Fruit fly (Drosophila melanogaster) whole organism, adult: ENCODE results near the gene Eip63F-1.

Experiments
- CG11617 ChIP-seq: fragments of 200-800 bp; sonication (Bioruptor generic); optimal IDR thresholded peaks from 2 replicates; lab custom pipeline; 2017; ENCODE audit warnings: mild to moderate bottlenecking, missing biosample characterization, missing genetic modification reagents, missing genetic modification characterization
- CG12768 ChIP-seq: fragments of 200-800 bp; sonication (Bioruptor generic); optimal IDR thresholded peaks from 2 replicates; lab custom pipeline; 2017; ENCODE audit warnings: missing biosample characterization, missing genetic modification characterization, mild to moderate bottlenecking, moderate library complexity, missing genetic modification reagents
- CG14711 ChIP-seq: fragments of 200-800 bp; sonication (Bioruptor generic); optimal IDR thresholded peaks from 2 replicates; lab custom pipeline; 2018; ENCODE audit warnings: missing biosample characterization, mild to moderate bottlenecking, missing genetic modification characterization, moderate library complexity
- CG1620 ChIP-seq: fragments of 200-800 bp; sonication (Bioruptor generic); optimal IDR thresholded peaks from 2 replicates; lab custom pipeline; 2016; ENCODE audit warnings: missing biosample characterization, missing genetic modification characterization
- CG33017 ChIP-seq: fragments of 200-800 bp; sonication (Bioruptor generic); optimal IDR thresholded peaks from 2 replicates; lab custom pipeline; 2018; ENCODE audit warnings: missing biosample characterization, mild to moderate bottlenecking, missing genetic modification characterization, moderate library complexity
- CG5204 ChIP-seq: fragments of 200-800 bp; sonication (Bioruptor generic); optimal IDR thresholded peaks from 2 replicates; lab custom pipeline; 2016; ENCODE audit warnings: missing biosample characterization, missing genetic modification characterization
- CG7045 ChIP-seq: fragments of 200-800 bp; sonication (Bioruptor generic); optimal IDR thresholded peaks from 2 replicates; lab custom pipeline; 2017; ENCODE audit warnings: missing biosample characterization, mild to moderate bottlenecking, missing genetic modification characterization
- CG7101 ChIP-seq: fragments of 200-800 bp; sonication (Bioruptor generic); optimal IDR thresholded peaks from 2 replicates; lab custom pipeline; 2018; ENCODE audit warnings: missing biosample characterization, mild to moderate bottlenecking, missing genetic modification characterization, moderate library complexity
- Clk ChIP-seq: fragments of 200-800 bp; sonication (Bioruptor generic); optimal IDR thresholded peaks from 2 replicates; lab custom pipeline; 2017; ENCODE audit warnings: missing biosample characterization, missing genetic modification characterization
- Crg-1 ChIP-seq: fragments of 200-800 bp; sonication (Bioruptor generic); optimal IDR thresholded peaks from 2 replicates; lab custom pipeline; 2016; ENCODE audit warnings: missing biosample characterization, missing genetic modification characterization
- Hr96 ChIP-seq: fragments of 200-800 bp; sonication (Bioruptor generic); optimal IDR thresholded peaks from 2 replicates; lab custom pipeline; 2016; ENCODE audit warnings: missing biosample characterization, missing genetic modification characterization
- Mnt ChIP-seq: fragments of 200-800 bp; sonication (Bioruptor generic); optimal IDR thresholded peaks from 2 replicates; lab custom pipeline; 2016; ENCODE audit warnings: missing biosample characterization, mild to moderate bottlenecking, missing genetic modification characterization
- bab1 ChIP-seq: fragments of 200-800 bp; sonication (Bioruptor generic); optimal IDR thresholded peaks from 3 replicates; lab custom pipeline; 2019; ENCODE audit warnings: missing biosample characterization, mild to moderate bottlenecking, missing genetic modification characterization, moderate library complexity
- cic ChIP-seq: fragments of 200-800 bp; sonication (Bioruptor generic); optimal IDR thresholded peaks from 2 replicates; lab custom pipeline; 2017; ENCODE audit warnings: missing biosample characterization, mild to moderate bottlenecking, missing genetic modification characterization, moderate library complexity
- cnc ChIP-seq, 2 experiments: fragments of >200 bp; optimal IDR thresholded peaks; 2 replicates each; lab custom pipeline; 2017
- kay ChIP-seq: fragments of 200-800 bp; sonication (Bioruptor generic); peaks from one replicate; lab custom pipeline; 2016; ENCODE audit warnings: missing biosample characterization, missing genetic modification characterization, borderline replicate concordance
- ovo ChIP-seq: fragments of 200-800 bp; sonication (Bioruptor generic); optimal IDR thresholded peaks from 2 replicates; lab custom pipeline; 2016; ENCODE audit warnings: missing biosample characterization, missing genetic modification characterization
- pad ChIP-seq: fragments of 200-800 bp; sonication (Bioruptor generic); optimal IDR thresholded peaks from 3 replicates; lab custom pipeline; 2017; ENCODE audit warnings: missing biosample characterization, missing genetic modification characterization, mild to moderate bottlenecking, moderate library complexity, missing genetic modification reagents
- tj ChIP-seq: fragments of 200-800 bp; sonication (Bioruptor generic); optimal IDR thresholded peaks from 3 replicates; lab custom pipeline; 2017; ENCODE audit warnings: missing biosample characterization, mild to moderate bottlenecking, missing genetic modification characterization, moderate library complexity
- toe ChIP-seq: fragments of 200-800 bp; sonication (Bioruptor generic); optimal IDR thresholded peaks from 2 replicates; lab custom pipeline; 2016; ENCODE audit warnings: missing biosample characterization, missing genetic modification characterization

Eip63F-1 gene

DNA sequence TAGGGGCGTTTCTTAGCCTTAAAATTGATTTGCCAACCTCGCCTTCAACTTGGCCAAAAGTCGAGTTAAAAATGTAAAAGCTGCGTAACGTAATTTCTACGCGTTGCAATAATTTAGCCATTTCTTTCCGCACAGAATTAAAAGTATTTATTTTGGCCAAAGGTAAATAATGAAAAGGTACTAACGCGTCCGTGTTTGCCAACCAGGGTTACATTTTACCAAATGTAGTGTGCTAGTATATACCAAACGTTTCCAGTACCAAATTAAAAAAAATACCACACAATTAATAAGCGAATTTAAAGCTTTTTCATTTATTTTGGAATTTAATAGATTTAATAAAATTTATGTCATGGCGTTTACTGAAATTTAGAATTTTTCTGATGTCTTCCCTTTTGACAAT lies 36.4 kb downstream of the Eip63F-1 start, which contains the start of gene Ccz1:
Ccz1 (minus strand) TSS at position 179 of the 400 bp plus-strand sequence.
- TF ChIP-seq CG33017 (tag; lab: Kevin White, UChicago) (peak; percentile 47), CG11617 (GFP tag; lab: Kevin White, UChicago) (peak; percentile 61), CG7101 (peak; percentile 73), tj (GFP tag; lab: Kevin White, UChicago) (peak; percentile 28), toe (GFP tag; lab: Kevin White, UChicago) (peak; percentile 49), CG14711 (tag; lab: Kevin White, UChicago) (peak; percentile 11), cnc (optimal IDR thresholded peaks at IDR 0.05; lab: Kevin White, UChicago) (no peak), Hr96 (peak; percentile 4), CG7045 (GFP tag; lab: Kevin White, UChicago) (peak; percentile 58), ovo (GFP tag; lab: Kevin White, UChicago) (peak; percentile 84), Mnt (GFP tag; lab: Kevin White, UChicago) (peak; percentile 44), pad (GFP tag; lab: Kevin White, UChicago) (peak; percentile 47), cic (peak; percentile 48), Crg-1 (peak; percentile 91), CG12768 (peak; percentile 44), kay (GFP tag; lab: Kevin White, UChicago) (peak; percentile 84), Clk (GFP tag; lab: Kevin White, UChicago) (no peak), CG5204 (GFP tag; lab: Kevin White, UChicago) (peak; percentile 58), CG1620 (peak; percentile 82), bab1 (GFP tag; lab: Kevin White, UChicago) (peak; percentile 9)

DNA sequence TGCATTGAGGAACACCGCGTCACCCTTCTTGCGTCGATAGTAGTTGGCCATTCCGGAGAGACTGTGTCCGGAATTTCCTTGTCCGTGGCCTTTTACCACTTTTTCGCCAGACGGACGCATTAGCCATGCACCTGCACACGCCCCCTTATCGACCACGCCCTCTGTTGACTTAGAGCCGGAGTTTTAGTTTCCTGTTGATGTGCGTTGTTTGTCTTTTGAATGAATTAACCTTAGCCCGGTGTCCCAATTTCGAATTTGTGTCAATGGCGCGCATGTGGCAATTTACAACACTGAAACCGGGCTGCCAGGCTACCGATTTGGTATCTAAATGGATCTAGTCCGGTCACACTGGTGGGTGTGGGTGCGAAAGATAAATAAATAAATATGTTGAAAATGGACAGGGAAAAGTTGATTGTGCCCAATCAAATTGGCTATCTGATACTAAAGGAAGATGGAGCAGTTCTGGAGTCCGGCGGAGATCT lies 38.8 kb downstream of the Eip63F-1 start, which contains the start of the genes Gr63a and Lamtor4:
Gr63a (minus strand) TSS at position 51 of the 482 bp plus-strand sequence.
Lamtor4 (plus strand) TSS at position 348 of the 482 bp plus-strand sequence.
- TF ChIP-seq CG14711 (tag; lab: Kevin White, UChicago) (peak; percentile 47), Mnt (GFP tag; lab: Kevin White, UChicago) (peak; percentile 39), Hr96 (no peak), CG7045 (GFP tag; lab: Kevin White, UChicago) (peak; percentile 6), cic (peak; percentile 37), ovo (GFP tag; lab: Kevin White, UChicago) (no peak), toe (GFP tag; lab: Kevin White, UChicago) (no peak), pad (GFP tag; lab: Kevin White, UChicago) (peak; percentile 33), CG33017 (tag; lab: Kevin White, UChicago) (no peak), CG11617 (GFP tag; lab: Kevin White, UChicago) (peak; percentile 3), CG1620 (peak; percentile 37), Clk (GFP tag; lab: Kevin White, UChicago) (no peak), CG7101 (peak; percentile 24), bab1 (GFP tag; lab: Kevin White, UChicago) (peak; percentile 19), Crg-1 (peak; percentile 73), kay (GFP tag; lab: Kevin White, UChicago) (no peak), cnc (optimal IDR thresholded peaks at IDR 0.05; lab: Kevin White, UChicago) (no peak), CG12768 (peak; percentile 37)

dm6 chr3L:3894413-3894812 lies 41.0 kb downstream of the Eip63F-1 start:
- no peak for TF ChIP-seq CG1620
- no peak for TF ChIP-seq Mnt (GFP tag; lab: Kevin White, UChicago)
- no peak for TF ChIP-seq bab1 (GFP tag; lab: Kevin White, UChicago)
- no peak for TF ChIP-seq CG7101
- TF ChIP-seq CG7045 (GFP tag; lab: Kevin White, UChicago) = no peak
- TF ChIP-seq toe (GFP tag; lab: Kevin White, UChicago) = no peak
- no peak for TF ChIP-seq cic
- no peak for TF ChIP-seq Crg-1
- TF ChIP-seq CG5204 (GFP tag; lab: Kevin White, UChicago) = no peak
- no peak for TF ChIP-seq Clk (GFP tag; lab: Kevin White, UChicago)
- TF ChIP-seq CG12768 = no peak
- no peak for TF ChIP-seq ovo (GFP tag; lab: Kevin White, UChicago)
- no peak for TF ChIP-seq Hr96
- TF ChIP-seq kay (GFP tag; lab: Kevin White, UChicago) = no peak
- TF ChIP-seq cnc (optimal IDR thresholded peaks at IDR 0.05; lab: Kevin White, UChicago) = no peak
- TF ChIP-seq CG14711 (tag; lab: Kevin White, UChicago) = no peak

DNA sequence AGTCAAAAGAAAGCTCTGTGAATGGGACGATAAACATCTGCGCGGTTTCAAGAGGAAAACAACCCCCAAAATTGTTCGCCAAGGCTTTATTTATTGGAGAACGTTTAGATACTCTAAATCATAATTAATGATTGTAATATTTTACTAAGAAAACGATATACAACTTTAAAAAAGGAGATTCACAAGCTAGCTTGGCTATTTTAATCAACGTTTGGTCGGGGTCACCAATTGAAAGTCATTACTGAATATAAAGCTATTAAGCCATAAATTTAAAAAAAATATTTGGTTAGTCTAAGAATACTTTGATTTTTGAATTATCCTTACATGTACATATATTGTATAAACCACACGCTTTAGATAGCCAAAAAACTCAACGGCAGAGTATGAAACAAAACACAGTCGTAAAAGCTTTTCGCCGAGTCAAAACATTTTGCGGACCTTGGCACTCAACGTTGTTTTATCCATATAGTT lies 43.2 kb downstream of the Eip63F-1 start, which contains the start of gene Fie:
Fie (plus strand) TSS at position 421 of the 471 bp plus-strand sequence.
- TF ChIP-seq bab1 (GFP tag; lab: Kevin White, UChicago) = no peak
- peak; percentile 2 for TF ChIP-seq cic
- peak; percentile 4 for TF ChIP-seq CG11617 (GFP tag; lab: Kevin White, UChicago)
- no peak for TF ChIP-seq CG7101
- peak; percentile 58 for TF ChIP-seq CG5204 (GFP tag; lab: Kevin White, UChicago)
- TF ChIP-seq CG33017 (tag; lab: Kevin White, UChicago) = peak; percentile 63
- TF ChIP-seq ovo (GFP tag; lab: Kevin White, UChicago) = no peak
- TF ChIP-seq CG1620 = no peak
- TF ChIP-seq tj (GFP tag; lab: Kevin White, UChicago) = no peak
- peak; percentile 32 for TF ChIP-seq toe (GFP tag; lab: Kevin White, UChicago)
- no peak for TF ChIP-seq CG14711 (tag; lab: Kevin White, UChicago)
- TF ChIP-seq Hr96 = no peak
- TF ChIP-seq Crg-1 = no peak
- TF ChIP-seq Mnt (GFP tag; lab: Kevin White, UChicago) = no peak
- TF ChIP-seq pad (GFP tag; lab: Kevin White, UChicago) = no peak
- no peak for TF ChIP-seq CG7045 (GFP tag; lab: Kevin White, UChicago)
- TF ChIP-seq Clk (GFP tag; lab: Kevin White, UChicago) = no peak
- no peak for TF ChIP-seq cnc (optimal IDR thresholded peaks at IDR 0.05; lab: Kevin White, UChicago)
- no peak for TF ChIP-seq CG12768
- peak; percentile 47 for TF ChIP-seq kay (GFP tag; lab: Kevin White, UChicago)

DNA sequence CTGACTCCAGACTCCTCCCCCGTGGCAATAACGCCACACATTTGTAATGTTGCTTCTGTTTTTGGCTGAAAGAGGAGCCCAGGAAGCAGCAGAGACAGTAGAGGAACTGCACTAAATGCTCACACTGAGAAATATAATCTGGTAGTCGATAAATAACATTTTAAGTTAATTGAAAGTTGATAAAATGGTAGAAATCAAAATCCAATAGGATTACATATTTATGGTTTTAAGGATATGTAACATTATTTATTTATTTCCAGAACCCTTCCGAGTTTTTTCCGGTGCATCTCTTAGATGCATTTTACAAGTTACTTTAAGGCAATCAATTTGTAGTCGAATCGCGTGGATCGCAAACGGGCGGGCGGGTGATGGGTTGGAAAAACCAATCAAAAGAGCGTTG lies 44.6 kb downstream of the Eip63F-1 start:
- no peak for TF ChIP-seq cnc (optimal IDR thresholded peaks at IDR 0.05; lab: Kevin White, UChicago)
- TF ChIP-seq pad (GFP tag; lab: Kevin White, UChicago) = no peak
- no peak for TF ChIP-seq CG7101
- no peak for TF ChIP-seq bab1 (GFP tag; lab: Kevin White, UChicago)
- no peak for TF ChIP-seq CG14711 (tag; lab: Kevin White, UChicago)
- no peak for TF ChIP-seq CG33017 (tag; lab: Kevin White, UChicago)
- TF ChIP-seq kay (GFP tag; lab: Kevin White, UChicago) = no peak
- TF ChIP-seq CG5204 (GFP tag; lab: Kevin White, UChicago) = no peak
- no peak for TF ChIP-seq CG11617 (GFP tag; lab: Kevin White, UChicago)
- no peak for TF ChIP-seq Mnt (GFP tag; lab: Kevin White, UChicago)
- no peak for TF ChIP-seq tj (GFP tag; lab: Kevin White, UChicago)
- TF ChIP-seq Clk (GFP tag; lab: Kevin White, UChicago) = no peak
- TF ChIP-seq ovo (GFP tag; lab: Kevin White, UChicago) = no peak
